Fruit fly (Drosophila melanogaster) whole organism, embryonic: ENCODE measurements around the gene Cul5.
A peak's percentile ranks its signal among the peaks of the same experiment; 100 is the strongest.

Source experiments
- ATbp ChIP-seq: fragments of 200-800 bp; sonication (Bioruptor generic); optimal IDR thresholded peaks from 2 replicates; lab custom pipeline; 2017; ENCODE audit warnings: missing biosample characterization, mild to moderate bottlenecking, missing genetic modification characterization, missing genetic modification reagents
- CG9932 ChIP-seq: fragments of 200-800 bp; sonication (Bioruptor generic); IDR thresholded peaks from 2 replicates; pipeline ENCODE4 v1.3.6; 2022; ENCODE audit warnings: missing biosample characterization, missing genetic modification characterization
- Ets65A ChIP-seq: fragments of 200-800 bp; sonication (Bioruptor generic); peaks from one replicate; lab custom pipeline; 2016; ENCODE audit warnings: missing biosample characterization, missing genetic modification characterization
- Hey ChIP-seq: fragments of 200-800 bp; sonication (Bioruptor generic); optimal IDR thresholded peaks from 3 replicates; lab custom pipeline; 2018; ENCODE audit warnings: missing biosample characterization, mild to moderate bottlenecking, missing genetic modification characterization
- Sry-β ChIP-seq: fragments of 200-800 bp; sonication (Bioruptor generic); optimal IDR thresholded peaks from 2 replicates; lab custom pipeline; 2018; ENCODE audit warnings: missing biosample characterization, mild to moderate bottlenecking, missing genetic modification characterization, moderate library complexity
- stwl ChIP-seq: fragments of 200-800 bp; sonication (Bioruptor generic); optimal IDR thresholded peaks from 3 replicates; lab custom pipeline; 2018; ENCODE audit warnings: missing biosample characterization, mild to moderate bottlenecking, missing genetic modification characterization, moderate library complexity
- vvl ChIP-seq: fragments of 200-800 bp; sonication (Bioruptor generic); IDR thresholded peaks from 2 replicates; pipeline ENCODE4 v1.3.6; 2022; ENCODE audit warnings: missing biosample characterization, missing genetic modification characterization
- wdn ChIP-seq: fragments of 200-800 bp; sonication (Bioruptor generic); IDR thresholded peaks from 2 replicates; pipeline ENCODE4 v1.3.6; 2022; ENCODE audit warnings: missing biosample characterization, missing genetic modification characterization

- TF ChIP-seq stwl (tag; lab: Kevin White, UChicago) (peak; percentile 25), wdn (GFP tag; lab: Robert Waterston, UW) (no peak), CG9932 (GFP tag; lab: Robert Waterston, UW) (no peak), Sry-β (peak; percentile 35), Hey (tag; lab: Kevin White, UChicago) (no peak), ATbp (GFP tag; lab: Kevin White, UChicago) (peak; percentile 70), Ets65A (GFP tag; lab: Kevin White, UChicago) (no peak), vvl (GFP tag; lab: Robert Waterston, UW) (no peak)
Observed at dm6 chr3R:29083459-29084457, 21.0 kb upstream of the Cul5 start.
